Worm (Caenorhabditis elegans): Measurements from ENCODE around the gene Y39H10B.3.

DNA sequence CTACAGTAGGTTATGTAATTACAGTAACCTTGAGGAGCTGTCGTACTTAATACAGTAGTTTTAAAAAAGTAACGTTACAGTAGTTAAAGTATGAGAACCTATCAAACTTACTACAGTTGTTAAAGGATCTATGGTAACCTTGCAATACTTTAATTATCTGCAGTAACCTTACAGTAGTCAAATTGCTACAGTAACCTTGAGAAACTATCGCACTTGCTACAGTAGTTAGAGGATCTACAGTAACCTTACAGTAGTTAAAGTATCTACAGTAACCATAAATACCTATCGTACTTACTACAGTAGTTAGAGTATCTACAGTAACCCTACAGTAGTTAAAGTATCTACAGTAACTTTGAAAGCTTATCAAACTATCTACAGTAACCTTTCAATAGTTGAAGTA, 40.9 kb downstream of the Y39H10B.3 start:
- TF ChIP-seq F13C5.2 (tag; optimal IDR thresholded peaks at IDR 0.05) (no peak), hmbx-1 (tag; optimal IDR thresholded peaks at IDR 0.05) (no peak), ama-1 (optimal IDR thresholded peaks at IDR 0.05) (no peak), hmg-4 (GFP tag; optimal IDR thresholded peaks at IDR 0.05) (no peak), tra-4 (tag; optimal IDR thresholded peaks at IDR 0.05) (no peak), ceh-13 (GFP tag; optimal IDR thresholded peaks at IDR 0.05) (no peak), flt-1 (GFP tag; IDR thresholded peaks at IDR 0.05) (no peak), tbx-37 (GFP tag; conservative IDR thresholded peaks at IDR 0.05) (no peak), hnd-1 (tag; optimal IDR thresholded peaks at IDR 0.05) (no peak), aly-1 (tag; optimal IDR thresholded peaks at IDR 0.05) (no peak)
